Fruit fly (Drosophila melanogaster): ENCODE measurements around the gene CG44838.

CG44838 gene

DNA sequence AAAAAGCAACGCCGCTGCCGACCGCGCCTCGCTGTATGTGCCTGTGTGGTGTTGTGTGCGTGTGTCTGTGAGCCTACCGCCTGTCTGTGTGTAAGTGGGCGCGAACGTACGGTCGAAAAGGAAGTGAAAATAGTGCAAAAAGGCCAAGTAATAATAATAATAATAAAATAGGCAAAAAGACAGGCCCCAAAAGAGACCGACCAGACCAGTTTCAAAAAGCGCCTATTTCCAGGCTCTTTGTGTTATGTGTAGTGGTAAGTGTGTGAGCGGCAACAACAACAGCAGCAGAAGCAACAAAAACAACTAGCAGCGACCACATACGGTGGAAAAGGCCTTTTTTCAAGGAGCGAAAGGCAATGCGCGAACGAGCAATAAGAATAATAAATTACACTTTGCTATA is 1.9 kb downstream of the CG44838 start:
- TF ChIP-seq rn (GFP tag; IDR thresholded peaks at IDR 0.05): no peak
- TF ChIP-seq CG4496 (GFP tag; IDR thresholded peaks at IDR 0.05): 0 out of 3 replicates have a peak, but pooled peaks have one; percentile 10
- no peak for TF ChIP-seq CG32121 (GFP tag; IDR thresholded peaks at IDR 0.05)
- peak; percentile 21 for TF ChIP-seq EcR (GFP tag; optimal IDR thresholded peaks at IDR 0.05)
- peak; percentile 46 for TF ChIP-seq CG17806 (tag; optimal IDR thresholded peaks at IDR 0.05)
- peak; percentile 91 for TF ChIP-seq CG13204 (GFP tag; optimal IDR thresholded peaks at IDR 0.05)
- no peak for TF ChIP-seq CG14655 (GFP tag; optimal IDR thresholded peaks at IDR 0.05)
- peak; percentile 42 for TF ChIP-seq CG15710 (tag; optimal IDR thresholded peaks at IDR 0.05)
- TF ChIP-seq CG34367 (tag; optimal IDR thresholded peaks at IDR 0.05): peak; percentile 54
- TF ChIP-seq CG8301 (tag; optimal IDR thresholded peaks at IDR 0.05): no peak
- no peak for TF ChIP-seq Ets98B (GFP tag; IDR thresholded peaks at IDR 0.05)
- TF ChIP-seq Pif1A (GFP tag; optimal IDR thresholded peaks at IDR 0.05): peak; percentile 17
- peak; percentile 6 for TF ChIP-seq CG9948 (tag; optimal IDR thresholded peaks at IDR 0.05)
- TF ChIP-seq D1 (tag; optimal IDR thresholded peaks at IDR 0.05): no peak
- peak; percentile 58; the same call in 1 of the 2 replicates for TF ChIP-seq CG12605 (GFP tag; IDR thresholded peaks at IDR 0.05)
- 0 out of 3 replicates have a peak, but pooled peaks have one; percentile 13 for TF ChIP-seq fd96Ca (GFP tag; IDR thresholded peaks at IDR 0.05)
- peak; percentile 41 for TF ChIP-seq CG8159 (tag; optimal IDR thresholded peaks at IDR 0.05)
- TF ChIP-seq Snoo (tag; optimal IDR thresholded peaks at IDR 0.05): no peak
- no peak for TF ChIP-seq CG10348 (GFP tag; IDR thresholded peaks at IDR 0.05)
- TF ChIP-seq Pif1B (GFP tag; optimal IDR thresholded peaks at IDR 0.05): no peak
- peak; percentile 82 for TF ChIP-seq gl (tag; optimal IDR thresholded peaks at IDR 0.05)

DNA sequence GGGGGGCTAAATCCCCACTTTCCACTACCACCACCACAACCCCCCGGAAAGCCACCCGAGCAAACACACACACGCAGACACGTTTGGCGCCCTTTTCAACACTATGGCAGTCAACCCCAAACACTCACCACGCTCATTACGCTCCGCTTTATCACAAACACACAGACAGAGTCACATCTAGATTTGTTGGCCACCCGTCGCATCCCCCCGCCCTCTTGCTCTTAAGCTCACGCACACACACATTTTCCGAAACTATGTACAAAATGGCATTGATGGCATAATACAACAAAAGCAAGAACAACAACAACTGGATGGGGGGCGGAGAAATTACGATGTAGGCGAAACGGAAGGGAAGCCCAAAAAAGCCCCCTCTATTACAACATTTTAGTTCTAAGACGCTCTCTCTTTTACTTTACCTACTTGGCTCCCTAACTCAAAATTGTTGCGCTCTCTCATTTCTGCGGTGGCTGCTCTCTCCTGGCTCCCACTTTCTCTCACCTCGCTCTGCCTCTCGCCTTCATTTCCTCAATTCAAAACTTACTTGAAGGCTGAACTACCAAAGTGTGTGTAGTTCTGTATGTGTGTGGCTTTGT is 4.9 kb downstream of the CG44838 start:
- TF ChIP-seq CG17806 (tag; optimal IDR thresholded peaks at IDR 0.05) (no peak), Snoo (tag; optimal IDR thresholded peaks at IDR 0.05) (no peak), CG8301 (tag; optimal IDR thresholded peaks at IDR 0.05) (no peak), CG34367 (tag; optimal IDR thresholded peaks at IDR 0.05) (no peak), EcR (GFP tag; optimal IDR thresholded peaks at IDR 0.05) (no peak), Ets98B (GFP tag; IDR thresholded peaks at IDR 0.05) (no peak), Pif1A (GFP tag; optimal IDR thresholded peaks at IDR 0.05) (no peak), rn (GFP tag; IDR thresholded peaks at IDR 0.05) (no peak), CG32121 (GFP tag; IDR thresholded peaks at IDR 0.05) (no peak), D1 (tag; optimal IDR thresholded peaks at IDR 0.05) (no peak), CG4496 (GFP tag; IDR thresholded peaks at IDR 0.05) (no peak), CG8159 (tag; optimal IDR thresholded peaks at IDR 0.05) (no peak)

DNA sequence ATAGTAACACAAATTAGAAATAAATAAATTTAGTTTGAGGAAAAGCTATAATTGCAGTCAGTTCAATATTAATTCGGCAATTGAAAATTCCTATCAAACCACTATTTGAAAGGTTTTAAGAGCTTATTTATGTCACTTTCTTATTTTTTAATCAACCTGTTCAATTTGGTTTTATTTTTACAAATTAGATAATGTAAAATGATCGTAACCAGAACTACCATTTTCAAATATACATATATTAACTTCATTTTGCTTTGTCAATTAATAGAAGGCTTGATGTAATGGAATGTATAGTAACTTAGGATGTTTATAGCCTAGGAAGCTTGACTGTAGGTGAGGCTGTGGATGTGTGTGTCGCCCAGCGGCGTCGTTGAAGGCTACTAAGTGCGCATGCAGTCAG is 5.7 kb downstream of the CG44838 start:
- TF ChIP-seq rn (GFP tag; IDR thresholded peaks at IDR 0.05): no peak
- TF ChIP-seq gl (tag; optimal IDR thresholded peaks at IDR 0.05): no peak
- TF ChIP-seq Snoo (tag; optimal IDR thresholded peaks at IDR 0.05): no peak
- peak; percentile 50 for TF ChIP-seq CG8159 (tag; optimal IDR thresholded peaks at IDR 0.05)
- TF ChIP-seq CG14655 (GFP tag; optimal IDR thresholded peaks at IDR 0.05): peak; percentile 41
- TF ChIP-seq CG9948 (tag; optimal IDR thresholded peaks at IDR 0.05): peak; percentile 34
- TF ChIP-seq CG34367 (tag; optimal IDR thresholded peaks at IDR 0.05): no peak
- TF ChIP-seq CG8301 (tag; optimal IDR thresholded peaks at IDR 0.05): peak; percentile 1
- no peak for TF ChIP-seq Pif1B (GFP tag; optimal IDR thresholded peaks at IDR 0.05)
- TF ChIP-seq CG17806 (tag; optimal IDR thresholded peaks at IDR 0.05): peak; percentile 26
- no peak for TF ChIP-seq D1 (tag; optimal IDR thresholded peaks at IDR 0.05)
- TF ChIP-seq Pif1A (GFP tag; optimal IDR thresholded peaks at IDR 0.05): no peak
- no peak for TF ChIP-seq CG4496 (GFP tag; IDR thresholded peaks at IDR 0.05)
- TF ChIP-seq CG15710 (tag; optimal IDR thresholded peaks at IDR 0.05): peak; percentile 7
- TF ChIP-seq CG32121 (GFP tag; IDR thresholded peaks at IDR 0.05): no peak

DNA sequence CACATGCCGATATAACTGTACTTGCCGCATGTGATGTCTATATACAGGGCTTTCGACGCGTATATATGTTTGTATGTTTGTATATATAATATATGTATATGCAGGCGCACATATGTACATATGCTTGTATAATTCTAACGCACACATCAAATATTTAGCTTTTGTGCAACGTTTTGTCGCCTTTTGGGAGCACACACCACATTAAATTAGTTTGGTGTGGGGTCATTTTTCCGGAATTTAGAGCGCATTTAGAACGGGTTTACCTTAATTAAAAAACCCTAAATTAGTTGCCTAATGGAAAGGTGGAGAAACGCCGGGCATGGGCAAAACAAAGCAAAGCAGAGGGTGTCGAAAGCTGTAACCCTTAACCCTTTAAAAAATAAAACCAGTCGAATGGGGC is 6.4 kb downstream of the CG44838 start:
- TF ChIP-seq Ets98B (GFP tag; IDR thresholded peaks at IDR 0.05) (no peak), CG9948 (tag; optimal IDR thresholded peaks at IDR 0.05) (no peak), CG8159 (tag; optimal IDR thresholded peaks at IDR 0.05) (no peak), gl (tag; optimal IDR thresholded peaks at IDR 0.05) (no peak), Pif1A (GFP tag; optimal IDR thresholded peaks at IDR 0.05) (no peak), Snoo (tag; optimal IDR thresholded peaks at IDR 0.05) (no peak), CG17806 (tag; optimal IDR thresholded peaks at IDR 0.05) (no peak), D1 (tag; optimal IDR thresholded peaks at IDR 0.05) (no peak), rn (GFP tag; IDR thresholded peaks at IDR 0.05) (no peak), CG34367 (tag; optimal IDR thresholded peaks at IDR 0.05) (no peak), CG14655 (GFP tag; optimal IDR thresholded peaks at IDR 0.05) (no peak), CG13204 (GFP tag; optimal IDR thresholded peaks at IDR 0.05) (no peak), EcR (GFP tag; optimal IDR thresholded peaks at IDR 0.05) (no peak), CG8301 (tag; optimal IDR thresholded peaks at IDR 0.05) (no peak)

DNA sequence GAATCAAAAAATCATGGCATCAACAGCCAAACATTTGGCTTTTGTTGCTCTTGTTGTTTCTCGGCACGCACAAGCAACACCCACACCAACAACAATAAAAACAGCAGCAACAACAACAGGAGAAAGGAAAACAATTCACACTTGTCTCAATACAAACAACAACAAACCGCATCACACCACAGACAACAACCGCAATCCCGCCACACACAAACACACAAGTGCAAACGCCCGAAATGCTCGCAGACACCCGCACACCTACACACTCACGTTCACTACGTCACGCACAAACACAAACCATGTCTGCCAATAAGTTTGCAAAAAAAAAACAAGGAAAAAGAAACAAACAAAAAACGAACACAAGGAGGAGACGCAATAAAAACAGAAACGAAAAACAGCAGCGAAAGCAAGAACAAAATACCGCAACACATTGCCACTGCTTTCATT is 6.9 kb downstream of the CG44838 start:
- TF ChIP-seq Pif1B (GFP tag; optimal IDR thresholded peaks at IDR 0.05): no peak
- TF ChIP-seq CG12605 (GFP tag; IDR thresholded peaks at IDR 0.05): peak; percentile 72; the same call in 1 of the 2 replicates
- TF ChIP-seq CG8159 (tag; optimal IDR thresholded peaks at IDR 0.05): no peak
- TF ChIP-seq CG17806 (tag; optimal IDR thresholded peaks at IDR 0.05): no peak
- TF ChIP-seq CG9948 (tag; optimal IDR thresholded peaks at IDR 0.05): no peak
- TF ChIP-seq rn (GFP tag; IDR thresholded peaks at IDR 0.05): no peak
- no peak for TF ChIP-seq CG10348 (GFP tag; IDR thresholded peaks at IDR 0.05)
- peak; percentile 35 for TF ChIP-seq CG15710 (tag; optimal IDR thresholded peaks at IDR 0.05)
- peak; percentile 69 for TF ChIP-seq fd96Ca (GFP tag; IDR thresholded peaks at IDR 0.05)
- peak; percentile 26 for TF ChIP-seq CG34367 (tag; optimal IDR thresholded peaks at IDR 0.05)
- no peak for TF ChIP-seq CG8301 (tag; optimal IDR thresholded peaks at IDR 0.05)
- TF ChIP-seq CG4496 (GFP tag; IDR thresholded peaks at IDR 0.05): peak; percentile 75
- TF ChIP-seq Snoo (tag; optimal IDR thresholded peaks at IDR 0.05): peak; percentile 12
- peak; percentile 43; the same call in 1 of the 2 replicates for TF ChIP-seq CG32121 (GFP tag; IDR thresholded peaks at IDR 0.05)
- TF ChIP-seq gl (tag; optimal IDR thresholded peaks at IDR 0.05): peak; percentile 64
- TF ChIP-seq Pif1A (GFP tag; optimal IDR thresholded peaks at IDR 0.05): peak; percentile 59
- TF ChIP-seq CG14655 (GFP tag; optimal IDR thresholded peaks at IDR 0.05): no peak
- peak; percentile 57 for TF ChIP-seq CG13204 (GFP tag; optimal IDR thresholded peaks at IDR 0.05)
- TF ChIP-seq Ets98B (GFP tag; IDR thresholded peaks at IDR 0.05): peak; percentile 80
- no peak for TF ChIP-seq EcR (GFP tag; optimal IDR thresholded peaks at IDR 0.05)
